Worm (Caenorhabditis elegans): ENCODE data around the gene ZK899.7.

- no peak for TF ChIP-seq nhr-12 (tag; optimal IDR thresholded peaks at IDR 0.05)
- no peak for TF ChIP-seq ceh-8 (GFP tag; optimal IDR thresholded peaks at IDR 0.05)
- TF ChIP-seq ama-1 (optimal IDR thresholded peaks at IDR 0.05): no peak
- TF ChIP-seq nhr-11 (tag; optimal IDR thresholded peaks at IDR 0.05): no peak
- TF ChIP-seq dsc-1 (tag; optimal IDR thresholded peaks at IDR 0.05): no peak
- TF ChIP-seq lin-13 (GFP tag; optimal IDR thresholded peaks at IDR 0.05): no peak
Measured at ce11 chrX:9401963-9402362, 47.3 kb downstream of the ZK899.7 start.

Data from whole organism, L1 larva.